Fruit fly (Drosophila melanogaster) whole organism, embryonic: Measurements from ENCODE around the gene CG5381.

Experiments used
- Antp ChIP-seq: fragments of 200-800 bp; sonication (Bioruptor generic); optimal IDR thresholded peaks from 3 replicates; lab custom pipeline; 2016; ENCODE audit warnings: missing biosample characterization, missing genetic modification characterization
- Bgb ChIP-seq: fragments of 200-800 bp; sonication (Bioruptor generic); IDR thresholded peaks from 2 replicates; pipeline ENCODE4 v1.3.6; 2022; ENCODE audit warnings: missing biosample characterization, missing genetic modification characterization; ENCODE audit not compliant: partially characterized antibody
- Blimp-1 ChIP-seq: fragments of 200-800 bp; sonication (Bioruptor generic); optimal IDR thresholded peaks from 3 replicates; lab custom pipeline; 2018; ENCODE audit warnings: missing biosample characterization, missing genetic modification characterization, mild to moderate bottlenecking, moderate library complexity, missing genetic modification reagents
- CG1024 ChIP-seq: fragments of 200-800 bp; sonication (Bioruptor generic); IDR thresholded peaks from 2 replicates; pipeline ENCODE4 v1.3.6; 2022; ENCODE audit warnings: missing biosample characterization, missing genetic modification characterization
- CG10979 ChIP-seq: fragments of 200-800 bp; sonication (Bioruptor generic); optimal IDR thresholded peaks from 2 replicates; lab custom pipeline; 2018; ENCODE audit warnings: missing biosample characterization, mild to moderate bottlenecking, missing genetic modification characterization, moderate library complexity
- CG11247 ChIP-seq: fragments of 200-800 bp; sonication (Bioruptor generic); IDR thresholded peaks from 2 replicates; pipeline ENCODE4 v1.3.6; 2022; ENCODE audit warnings: missing biosample characterization, missing genetic modification characterization
- CG11695 ChIP-seq: fragments of 200-800 bp; sonication (Bioruptor generic); IDR thresholded peaks from 3 replicates; pipeline ENCODE4 v1.3.6; 2022; ENCODE audit warnings: missing biosample characterization, missing genetic modification characterization
- CG13624 ChIP-seq: fragments of 200-800 bp; sonication (Bioruptor generic); optimal IDR thresholded peaks from 2 replicates; lab custom pipeline; 2016; ENCODE audit warnings: missing biosample characterization, missing genetic modification characterization
- CG17568 ChIP-seq: fragments of 200-800 bp; sonication (Bioruptor generic); optimal IDR thresholded peaks from 2 replicates; lab custom pipeline; 2018; ENCODE audit warnings: missing biosample characterization, mild to moderate bottlenecking, missing genetic modification characterization, moderate library complexity
- CG1832 ChIP-seq: fragments of 200-800 bp; sonication (Bioruptor generic); optimal IDR thresholded peaks from 2 replicates; lab custom pipeline; 2017; ENCODE audit warnings: missing biosample characterization, mild to moderate bottlenecking, missing genetic modification characterization, inconsistent platforms
- CG31365 ChIP-seq: fragments of 200-800 bp; sonication (Bioruptor generic); optimal IDR thresholded peaks from 2 replicates; lab custom pipeline; 2018; ENCODE audit warnings: missing biosample characterization, mild to moderate bottlenecking, missing genetic modification characterization
- CG42726 ChIP-seq: fragments of 200-800 bp; sonication (Bioruptor generic); IDR thresholded peaks from 2 replicates; pipeline ENCODE4 v1.3.6; 2022; ENCODE audit warnings: missing biosample characterization, missing genetic modification characterization; ENCODE audit not compliant: partially characterized antibody
- CG4360 ChIP-seq: fragments of 200-800 bp; sonication (Bioruptor generic); IDR thresholded peaks from 2 replicates; pipeline ENCODE4 v1.3.6; 2022; ENCODE audit warnings: missing biosample characterization, missing genetic modification characterization
- CG6791 ChIP-seq: fragments of 200-800 bp; sonication (Bioruptor generic); IDR thresholded peaks from 3 replicates; pipeline ENCODE4 v1.3.6; 2022; ENCODE audit warnings: missing biosample characterization, missing genetic modification characterization; ENCODE audit not compliant: partially characterized antibody
- CG7839 ChIP-seq: fragments of 200-800 bp; sonication (Bioruptor generic); optimal IDR thresholded peaks from 3 replicates; lab custom pipeline; 2018; ENCODE audit warnings: missing biosample characterization, mild to moderate bottlenecking, missing genetic modification characterization, moderate library complexity
- CG8924 ChIP-seq: fragments of 200-800 bp; optimal IDR thresholded peaks from 3 replicates; lab custom pipeline; 2019; ENCODE audit warnings: missing biosample characterization, mild to moderate bottlenecking, missing genetic modification characterization, moderate library complexity
- CG9876 ChIP-seq: fragments of 200-800 bp; sonication (Bioruptor generic); optimal IDR thresholded peaks from 2 replicates; lab custom pipeline; 2016; ENCODE audit warnings: missing biosample characterization, missing genetic modification characterization
- Chrac-16 ChIP-seq: fragments of 200-800 bp; sonication (Bioruptor generic); optimal IDR thresholded peaks from 3 replicates; lab custom pipeline; 2016; ENCODE audit warnings: missing biosample characterization, missing genetic modification characterization
- D19A ChIP-seq: fragments of 200-800 bp; optimal IDR thresholded peaks from 3 replicates; lab custom pipeline; 2019; ENCODE audit warnings: missing biosample characterization, mild to moderate bottlenecking, missing genetic modification characterization, moderate library complexity
- D19B ChIP-seq: fragments of 200-800 bp; sonication (Bioruptor generic); optimal IDR thresholded peaks from 2 replicates; lab custom pipeline; 2017; ENCODE audit warnings: missing biosample characterization, mild to moderate bottlenecking, missing genetic modification characterization
- Drgx ChIP-seq: fragments of 200-800 bp; sonication (Bioruptor generic); IDR thresholded peaks from 2 replicates; pipeline ENCODE4 v1.3.6; 2022; ENCODE audit warnings: missing biosample characterization, missing genetic modification characterization
- HLH4C ChIP-seq: fragments of 200-800 bp; sonication (Bioruptor generic); IDR thresholded peaks from 3 replicates; pipeline ENCODE4 v1.3.6; 2022; ENCODE audit warnings: missing biosample characterization, missing genetic modification characterization; ENCODE audit not compliant: partially characterized antibody
- Hr39 ChIP-seq: fragments of >200 bp; optimal IDR thresholded peaks from 2 replicates; lab custom pipeline; 2017
- Hsf ChIP-seq: fragments of 200-800 bp; sonication (Bioruptor generic); optimal IDR thresholded peaks from 3 replicates; lab custom pipeline; 2016; ENCODE audit warnings: missing biosample characterization, missing genetic modification characterization
- Myb ChIP-seq: fragments of 200-800 bp; sonication (Bioruptor generic); optimal IDR thresholded peaks from 2 replicates; lab custom pipeline; 2016; ENCODE audit warnings: missing biosample characterization, missing genetic modification characterization
- Neu2 ChIP-seq: fragments of 200-800 bp; sonication (Bioruptor generic); optimal IDR thresholded peaks from 3 replicates; lab custom pipeline; 2016; ENCODE audit warnings: missing biosample characterization, missing genetic modification characterization, borderline replicate concordance
- Scr ChIP-seq: fragments of 200-800 bp; sonication (Bioruptor generic); IDR thresholded peaks from 2 replicates; pipeline ENCODE4 v1.3.6; 2022; ENCODE audit warnings: missing biosample characterization, missing genetic modification characterization; ENCODE audit not compliant: partially characterized antibody
- al ChIP-seq: fragments of 200-800 bp; sonication (Bioruptor generic); IDR thresholded peaks from 2 replicates; pipeline ENCODE4 v1.3.6; 2022; ENCODE audit warnings: missing biosample characterization, missing genetic modification characterization
- ash1 ChIP-seq: fragments of 200-800 bp; sonication (Bioruptor generic); optimal IDR thresholded peaks from 2 replicates; lab custom pipeline; 2018; ENCODE audit warnings: missing biosample characterization, mild to moderate bottlenecking, missing genetic modification characterization
- bsh ChIP-seq, 2 experiments: fragments of 200-800 bp; sonication (Bioruptor generic); optimal IDR thresholded peaks; 2 replicates each; lab custom pipeline; 2017 to 2018; ENCODE audit warnings: mild to moderate bottlenecking in 2 of 2, missing biosample characterization in 2 of 2, missing genetic modification characterization in 2 of 2, moderate library complexity in 1 of 2
- cato ChIP-seq: fragments of 200-800 bp; sonication (Bioruptor generic); optimal IDR thresholded peaks from 2 replicates; lab custom pipeline; 2016; ENCODE audit warnings: missing biosample characterization, missing genetic modification characterization, borderline replicate concordance
- crc ChIP-seq: fragments of 200-800 bp; sonication (Bioruptor generic); optimal IDR thresholded peaks from 2 replicates; lab custom pipeline; 2016; ENCODE audit warnings: missing biosample characterization, missing genetic modification characterization
- dpn ChIP-seq, 2 experiments: fragments of 200-800 bp; sonication (Bioruptor generic); optimal IDR thresholded peaks; 3 replicates each; lab custom pipeline; 2016; ENCODE audit warnings: missing biosample characterization in 2 of 2, missing genetic modification characterization in 2 of 2
- en ChIP-seq: fragments of 200-800 bp; sonication (Bioruptor generic); optimal IDR thresholded peaks from 2 replicates; lab custom pipeline; 2016; ENCODE audit warnings: missing biosample characterization, missing genetic modification characterization
- gem ChIP-seq: fragments of 200-800 bp; sonication (Bioruptor generic); optimal IDR thresholded peaks from 2 replicates; lab custom pipeline; 2019; ENCODE audit warnings: missing biosample characterization, mild to moderate bottlenecking, missing genetic modification characterization, moderate library complexity
- gsb-n ChIP-seq: fragments of 200-800 bp; sonication (Bioruptor generic); optimal IDR thresholded peaks from 3 replicates; lab custom pipeline; 2018; ENCODE audit warnings: missing biosample characterization, mild to moderate bottlenecking, missing genetic modification characterization
- hb ChIP-seq: fragments of 200-800 bp; sonication (Bioruptor generic); IDR thresholded peaks from 3 replicates; pipeline ENCODE4 v1.3.6; 2022; ENCODE audit warnings: missing biosample characterization, missing genetic modification characterization; ENCODE audit not compliant: partially characterized antibody
- inv ChIP-seq: fragments of 200-800 bp; sonication (Bioruptor generic); IDR thresholded peaks from 2 replicates; pipeline ENCODE4 v1.3.6; 2022; ENCODE audit warnings: missing biosample characterization, missing genetic modification characterization; ENCODE audit not compliant: partially characterized antibody
- kah ChIP-seq: fragments of 200-800 bp; sonication (Bioruptor generic); optimal IDR thresholded peaks from 2 replicates; lab custom pipeline; 2018; ENCODE audit warnings: missing biosample characterization, mild to moderate bottlenecking, missing genetic modification characterization
- lola ChIP-seq, 3 experiments: fragments of >200 bp in 2 of 3; fragments of 200-800 bp in 1 of 3; sonication (Bioruptor generic) in 1 of 3; optimal IDR thresholded peaks; 2 replicates each; lab custom pipeline; 2017 to 2019; ENCODE audit warnings: missing biosample characterization in 3 of 3, missing genetic modification characterization in 3 of 3, mild to moderate bottlenecking in 1 of 3, moderate library complexity in 1 of 3
- nerfin-1 ChIP-seq: fragments of 200-800 bp; sonication (Bioruptor generic); optimal IDR thresholded peaks from 3 replicates; lab custom pipeline; 2019; ENCODE audit warnings: missing biosample characterization, mild to moderate bottlenecking, missing genetic modification characterization, moderate library complexity
- org-1 ChIP-seq: fragments of 200-800 bp; sonication (Bioruptor generic); optimal IDR thresholded peaks from 2 replicates; lab custom pipeline; 2017; ENCODE audit warnings: missing biosample characterization, missing genetic modification characterization
- phol ChIP-seq: fragments of 200-800 bp; sonication (Bioruptor generic); optimal IDR thresholded peaks from 3 replicates; lab custom pipeline; 2018; ENCODE audit warnings: missing biosample characterization, mild to moderate bottlenecking, missing genetic modification characterization, moderate library complexity
- slbo ChIP-seq: fragments of 200-800 bp; sonication (Bioruptor generic); IDR thresholded peaks from 2 replicates; pipeline ENCODE4 v1.3.6; 2022; ENCODE audit warnings: missing biosample characterization, missing genetic modification characterization
- sob ChIP-seq: fragments of 200-800 bp; sonication (Bioruptor generic); IDR thresholded peaks from 2 replicates; pipeline ENCODE4 v1.3.6; 2022; ENCODE audit warnings: missing biosample characterization, missing genetic modification characterization
- tap ChIP-seq: fragments of 200-800 bp; optimal IDR thresholded peaks from 3 replicates; lab custom pipeline; 2019; ENCODE audit warnings: missing biosample characterization, mild to moderate bottlenecking, missing genetic modification characterization, moderate library complexity
- tna ChIP-seq: fragments of 200-800 bp; sonication (Bioruptor generic); IDR thresholded peaks from 2 replicates; pipeline ENCODE4 v1.3.6; 2022; ENCODE audit warnings: missing biosample characterization, missing genetic modification characterization; ENCODE audit not compliant: partially characterized antibody

CG5381 gene

DNA sequence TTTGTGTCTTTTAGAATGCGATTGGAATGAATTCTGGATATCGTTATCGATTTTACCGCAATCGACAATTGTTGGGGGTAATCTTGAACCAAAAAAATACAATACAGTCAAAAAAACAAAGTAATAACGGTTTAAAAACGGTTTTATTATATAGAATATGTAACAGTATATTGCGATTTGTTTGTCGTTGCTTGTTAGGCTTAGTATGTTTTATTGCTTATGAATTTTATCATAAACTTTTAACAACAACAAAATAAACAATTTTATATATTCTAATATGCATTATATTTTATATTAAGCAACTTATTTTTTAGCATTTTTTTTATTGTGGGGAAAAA, 23.1 kb downstream of the CG5381 start, which contains the start of gene CYLD (continued):
- TF ChIP-seq kah (no peak), Antp (no peak), tna (GFP tag; lab: Robert Waterston, UW) (no peak), CG11695 (GFP tag; lab: Robert Waterston, UW) (peak; percentile 75), org-1 (peak; percentile 32), Blimp-1 (GFP tag; lab: Kevin White, UChicago) (peak; percentile 78), CG6791 (GFP tag; lab: Robert Waterston, UW) (no peak), CG11247 (GFP tag; lab: Robert Waterston, UW) (no peak), gsb-n (tag; lab: Kevin White, UChicago) (peak; percentile 75)

DNA sequence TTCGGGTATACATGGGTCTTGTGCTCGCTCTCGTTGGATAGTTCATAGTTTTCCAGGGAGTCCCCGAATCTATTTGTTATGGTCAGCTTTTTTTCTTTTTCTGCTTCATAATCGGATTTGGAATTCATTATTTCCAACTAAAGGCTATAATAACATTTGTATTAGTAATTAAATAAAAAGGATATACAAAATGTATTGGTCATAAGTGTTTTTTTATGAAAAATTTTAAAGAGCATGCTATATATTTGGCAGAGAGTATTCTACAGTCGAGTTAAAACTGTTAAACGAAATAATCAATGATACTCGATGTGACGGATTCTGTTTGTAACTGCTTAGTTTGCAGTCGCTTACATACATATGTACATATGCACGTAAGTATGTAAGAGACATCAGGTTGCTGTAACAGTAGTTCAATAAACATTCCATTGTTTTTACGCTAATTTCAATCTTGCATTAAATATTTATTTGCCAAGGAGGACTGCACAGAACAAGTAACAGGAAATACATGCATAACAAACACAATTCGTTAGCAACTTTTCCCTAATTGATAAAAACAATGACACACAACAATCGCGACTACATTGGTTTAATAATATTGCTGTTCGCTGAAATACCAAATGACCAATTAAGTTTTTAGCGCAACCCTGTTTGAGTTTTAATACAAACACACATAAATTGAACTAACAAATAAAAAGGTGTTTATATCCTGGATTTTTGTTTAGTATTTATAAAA, 23.7 kb downstream of the CG5381 start:
- TF ChIP-seq hb (no peak), Neu2 (GFP tag; lab: Kevin White, UChicago) (no peak), CG7839 (tag; lab: Kevin White, UChicago) (peak; percentile 60), gem (tag; lab: Kevin White, UChicago) (peak; percentile 62), CG1024 (no peak), D19B (peak; percentile 40), lola (GFP tag; optimal IDR thresholded peaks at IDR 0.05; lab: Kevin White, UChicago) (no peak), bsh (GFP tag; optimal IDR thresholded peaks at IDR 0.05; lab: Kevin White, UChicago) (peak in 1 of 2 experiments; percentile 25), CG31365 (tag; lab: Kevin White, UChicago) (peak; percentile 55), D19A (tag; lab: Kevin White, UChicago) (peak; percentile 90), ash1 (GFP tag; lab: Kevin White, UChicago) (no peak), Scr (GFP tag; lab: Robert Waterston, UW) (peak; percentile 28; the same call in 1 of the 2 replicates), crc (no peak), CG1832 (GFP tag; lab: Kevin White, UChicago) (no peak), slbo (GFP tag; lab: Robert Waterston, UW) (0 out of 2 replicates have a peak, but pooled peaks have one; percentile 7), en (GFP tag; lab: Kevin White, UChicago) (no peak), Drgx (GFP tag; lab: Robert Waterston, UW) (no peak; the same call in 1 of the 2 replicates), phol (peak; percentile 5), inv (GFP tag; lab: Robert Waterston, UW) (no peak), sob (GFP tag; lab: Robert Waterston, UW) (0 out of 2 replicates have a peak, but pooled peaks have one; percentile 32), CG4360 (GFP tag; lab: Robert Waterston, UW) (no peak), Myb (GFP tag; lab: Kevin White, UChicago) (no peak), Chrac-16 (GFP tag; lab: Kevin White, UChicago) (no peak), dpn (GFP tag; optimal IDR thresholded peaks at IDR 0.05; lab: Kevin White, UChicago) (peak in 1 of 2 experiments; percentile 8), Hsf (GFP tag; lab: Kevin White, UChicago) (no peak), HLH4C (GFP tag; lab: Robert Waterston, UW) (0 out of 3 replicates have a peak, but pooled peaks have one; percentile 47), CG42726 (GFP tag; lab: Robert Waterston, UW) (no peak), CG10979 (peak; percentile 29), CG9876 (GFP tag; lab: Kevin White, UChicago) (no peak), cato (GFP tag; lab: Kevin White, UChicago) (no peak), al (GFP tag; lab: Robert Waterston, UW) (no peak), CG8924 (tag; lab: Kevin White, UChicago) (no peak), CG17568 (GFP tag; lab: Kevin White, UChicago) (peak; percentile 8), Hr39 (lab: Kevin White, UChicago) (no peak), tap (tag; lab: Kevin White, UChicago) (peak; percentile 6), CG13624 (GFP tag; lab: Kevin White, UChicago) (no peak), nerfin-1 (tag; lab: Kevin White, UChicago) (peak; percentile 6), Bgb (GFP tag; lab: Robert Waterston, UW) (no peak)
